Fruit fly (Drosophila melanogaster) whole organism, embryonic: ENCODE data around the gene NFAT.
A peak's percentile ranks its signal among the peaks of the same experiment; 100 is the strongest.

Source experiments
- ATbp ChIP-seq: fragments of 200-800 bp; sonication (Bioruptor generic); optimal IDR thresholded peaks from 2 replicates; lab custom pipeline; 2017; ENCODE audit warnings: missing biosample characterization, mild to moderate bottlenecking, missing genetic modification characterization, missing genetic modification reagents
- CG10147 ChIP-seq: fragments of 200-800 bp; sonication (Bioruptor generic); optimal IDR thresholded peaks from 2 replicates; lab custom pipeline; 2019; ENCODE audit warnings: missing biosample characterization, mild to moderate bottlenecking, missing genetic modification characterization, moderate library complexity
- CG10267 ChIP-seq: fragments of 200-800 bp; sonication (Bioruptor generic); optimal IDR thresholded peaks from 2 replicates; lab custom pipeline; 2018; ENCODE audit warnings: missing biosample characterization, mild to moderate bottlenecking, missing genetic modification characterization, moderate library complexity
- CG10431 ChIP-seq: fragments of 200-800 bp; sonication (Bioruptor generic); optimal IDR thresholded peaks from 3 replicates; lab custom pipeline; 2018; ENCODE audit warnings: missing biosample characterization, mild to moderate bottlenecking, missing genetic modification characterization
- CG10654 ChIP-seq: fragments of 200-800 bp; sonication (Bioruptor generic); optimal IDR thresholded peaks from 2 replicates; lab custom pipeline; 2016; ENCODE audit warnings: missing biosample characterization, missing genetic modification characterization
- CG10959 ChIP-seq: fragments of 200-800 bp; sonication (Bioruptor generic); IDR thresholded peaks from 2 replicates; pipeline ENCODE4 v1.3.6; 2022; ENCODE audit warnings: missing biosample characterization, missing genetic modification characterization
- CG11093 ChIP-seq: fragments of 200-800 bp; sonication (Bioruptor generic); IDR thresholded peaks from 3 replicates; pipeline ENCODE4 v1.3.6; 2022; ENCODE audit warnings: missing biosample characterization, missing genetic modification characterization
- CG11696 ChIP-seq: fragments of 200-800 bp; sonication (Bioruptor generic); IDR thresholded peaks from 2 replicates; pipeline ENCODE4 v1.3.6; 2022; ENCODE audit warnings: missing biosample characterization, missing genetic modification characterization
- CG12219 ChIP-seq: fragments of 200-800 bp; sonication (Bioruptor generic); optimal IDR thresholded peaks from 3 replicates; lab custom pipeline; 2018; ENCODE audit warnings: missing biosample characterization, mild to moderate bottlenecking, missing genetic modification characterization
- CG14965 ChIP-seq: fragments of 200-800 bp; sonication (Bioruptor generic); optimal IDR thresholded peaks from 2 replicates; lab custom pipeline; 2016; ENCODE audit warnings: missing biosample characterization, missing genetic modification characterization, borderline replicate concordance
- CG17385 ChIP-seq: fragments of 200-800 bp; sonication (Bioruptor generic); optimal IDR thresholded peaks from 3 replicates; lab custom pipeline; 2018; ENCODE audit warnings: missing biosample characterization, mild to moderate bottlenecking, missing genetic modification characterization
- CG2202 ChIP-seq: fragments of 200-800 bp; sonication (Bioruptor generic); optimal IDR thresholded peaks from 2 replicates; lab custom pipeline; 2018; ENCODE audit warnings: missing biosample characterization, mild to moderate bottlenecking, missing genetic modification characterization
- CG31441 ChIP-seq: fragments of 200-800 bp; sonication (Bioruptor generic); IDR thresholded peaks from 2 replicates; pipeline ENCODE4 v1.3.6; 2022; ENCODE audit warnings: missing biosample characterization, missing genetic modification characterization
- CG32532 ChIP-seq: fragments of 200-800 bp; sonication (Bioruptor generic); IDR thresholded peaks from 2 replicates; pipeline ENCODE4 v1.3.6; 2022; ENCODE audit warnings: missing biosample characterization, missing genetic modification characterization
- CG3726 ChIP-seq: fragments of 200-800 bp; sonication (Bioruptor generic); IDR thresholded peaks from 3 replicates; pipeline ENCODE4, ENCODE4 v1.3.6; 2022; ENCODE audit warnings: missing biosample characterization, missing genetic modification characterization
- CG42726 ChIP-seq: fragments of 200-800 bp; sonication (Bioruptor generic); IDR thresholded peaks from 2 replicates; pipeline ENCODE4 v1.3.6; 2022; ENCODE audit warnings: missing biosample characterization, missing genetic modification characterization; ENCODE audit not compliant: partially characterized antibody
- CG4820 ChIP-seq: fragments of 200-800 bp; sonication (Bioruptor generic); optimal IDR thresholded peaks from 3 replicates; lab custom pipeline; 2016; ENCODE audit warnings: missing biosample characterization, missing genetic modification characterization
- CG6272 ChIP-seq: fragments of 200-800 bp; sonication (Bioruptor generic); IDR thresholded peaks from 2 replicates; pipeline ENCODE4 v1.3.6; 2022; ENCODE audit warnings: missing biosample characterization, missing genetic modification characterization
- CG7839 ChIP-seq: fragments of 200-800 bp; sonication (Bioruptor generic); optimal IDR thresholded peaks from 3 replicates; lab custom pipeline; 2018; ENCODE audit warnings: missing biosample characterization, mild to moderate bottlenecking, missing genetic modification characterization, moderate library complexity
- CG9727 ChIP-seq: fragments of 200-800 bp; sonication (Bioruptor generic); optimal IDR thresholded peaks from 3 replicates; lab custom pipeline; 2017; ENCODE audit warnings: missing biosample characterization, mild to moderate bottlenecking, missing genetic modification characterization
- CTCF ChIP-seq: fragments of 200-800 bp; sonication (Bioruptor generic); optimal IDR thresholded peaks from 2 replicates; lab custom pipeline; 2017; ENCODE audit warnings: missing biosample characterization, mild to moderate bottlenecking, missing genetic modification characterization, moderate library complexity
- CkIIα-i1 ChIP-seq: fragments of 200-800 bp; sonication (Bioruptor generic); IDR thresholded peaks from 2 replicates; pipeline ENCODE4 v1.3.6; 2022; ENCODE audit warnings: missing biosample characterization, missing genetic modification characterization
- Eip74EF ChIP-seq, 2 experiments: fragments of 200-800 bp in 1 of 2; fragments of >200 bp in 1 of 2; sonication (Bioruptor generic) in 1 of 2; optimal IDR thresholded peaks; 2 replicates each; lab custom pipeline; 2017 to 2019; ENCODE audit warnings: missing biosample characterization in 2 of 2, missing genetic modification characterization in 2 of 2, mild to moderate bottlenecking in 1 of 2, moderate library complexity in 1 of 2
- HLHmδ ChIP-seq: fragments of 200-800 bp; sonication (Bioruptor generic); optimal IDR thresholded peaks from 2 replicates; lab custom pipeline; 2018; ENCODE audit warnings: missing biosample characterization, mild to moderate bottlenecking, missing genetic modification characterization, moderate library complexity
- Hand ChIP-seq: fragments of 200-800 bp; sonication (Bioruptor generic); optimal IDR thresholded peaks from 2 replicates; lab custom pipeline; 2017; ENCODE audit warnings: mild to moderate bottlenecking, missing biosample characterization, missing genetic modification reagents, missing genetic modification characterization
- HmgD ChIP-seq: fragments of 200-800 bp; sonication (Bioruptor generic); optimal IDR thresholded peaks from 3 replicates; lab custom pipeline; 2016; ENCODE audit warnings: missing biosample characterization, missing genetic modification characterization
- Hmx ChIP-seq: fragments of 200-800 bp; sonication (Bioruptor generic); optimal IDR thresholded peaks from 2 replicates; lab custom pipeline; 2016; ENCODE audit warnings: missing biosample characterization, missing genetic modification characterization
- Rfx ChIP-seq: fragments of 200-800 bp; sonication (Bioruptor generic); IDR thresholded peaks from 2 replicates; pipeline ENCODE4 v1.3.6; 2022; ENCODE audit warnings: missing biosample characterization, missing genetic modification characterization
- Side ChIP-seq: fragments of 200-800 bp; sonication (Bioruptor generic); optimal IDR thresholded peaks from 2 replicates; lab custom pipeline; 2016; ENCODE audit warnings: missing biosample characterization, missing genetic modification characterization
- al ChIP-seq: fragments of 200-800 bp; sonication (Bioruptor generic); IDR thresholded peaks from 2 replicates; pipeline ENCODE4 v1.3.6; 2022; ENCODE audit warnings: missing biosample characterization, missing genetic modification characterization
- bigmax ChIP-seq: fragments of 200-800 bp; sonication (Bioruptor generic); optimal IDR thresholded peaks from 2 replicates; lab custom pipeline; 2018; ENCODE audit warnings: missing biosample characterization, mild to moderate bottlenecking, missing genetic modification characterization
- da ChIP-seq: fragments of 200-800 bp; sonication (Bioruptor generic); optimal IDR thresholded peaks from 2 replicates; lab custom pipeline; 2016; ENCODE audit warnings: missing biosample characterization, missing genetic modification characterization
- danr ChIP-seq: fragments of 200-800 bp; sonication (Bioruptor generic); IDR thresholded peaks from 2 replicates; pipeline ENCODE4 v1.3.6; 2022; ENCODE audit warnings: missing biosample characterization, missing genetic modification characterization
- dmrt11E ChIP-seq: fragments of 200-800 bp; sonication (Bioruptor generic); optimal IDR thresholded peaks from 3 replicates; lab custom pipeline; 2018; ENCODE audit warnings: missing biosample characterization, mild to moderate bottlenecking, missing genetic modification characterization, moderate library complexity
- en ChIP-seq: fragments of 200-800 bp; sonication (Bioruptor generic); optimal IDR thresholded peaks from 2 replicates; lab custom pipeline; 2016; ENCODE audit warnings: missing biosample characterization, missing genetic modification characterization
- gt ChIP-seq: fragments of 200-800 bp; sonication (Bioruptor generic); IDR thresholded peaks from 2 replicates; pipeline ENCODE4 v1.3.6; 2022; ENCODE audit warnings: missing biosample characterization, missing genetic modification characterization
- hb ChIP-seq: fragments of 200-800 bp; sonication (Bioruptor generic); IDR thresholded peaks from 3 replicates; pipeline ENCODE4 v1.3.6; 2022; ENCODE audit warnings: missing biosample characterization, missing genetic modification characterization; ENCODE audit not compliant: partially characterized antibody
- hkb ChIP-seq, 2 experiments: fragments of 200-800 bp in 1 of 2; fragments of >200 bp in 1 of 2; sonication (Bioruptor generic) in 1 of 2; IDR thresholded peaks in 1 of 2; optimal IDR thresholded peaks in 1 of 2; 2 replicates each; pipeline versions ENCODE4 v1.3.6 to Lab custom; 2017 to 2022; ENCODE audit warnings: missing biosample characterization in 1 of 2, missing genetic modification characterization in 1 of 2
- jumu ChIP-seq: fragments of 200-800 bp; sonication (Bioruptor generic); optimal IDR thresholded peaks from 3 replicates; lab custom pipeline; 2016; ENCODE audit warnings: missing biosample characterization, missing genetic modification characterization
- lbe ChIP-seq: fragments of 200-800 bp; sonication (Bioruptor generic); optimal IDR thresholded peaks from 2 replicates; lab custom pipeline; 2016; ENCODE audit warnings: missing biosample characterization, mild to moderate bottlenecking, missing genetic modification characterization
- lilli ChIP-seq: fragments of 200-800 bp; sonication (Bioruptor generic); optimal IDR thresholded peaks from 3 replicates; lab custom pipeline; 2016; ENCODE audit warnings: missing biosample characterization, missing genetic modification characterization
- pfk ChIP-seq: fragments of 200-800 bp; sonication (Bioruptor generic); optimal IDR thresholded peaks from 2 replicates; lab custom pipeline; 2018; ENCODE audit warnings: missing biosample characterization, mild to moderate bottlenecking, missing genetic modification characterization, moderate library complexity
- pho ChIP-seq: fragments of 200-800 bp; sonication (Bioruptor generic); optimal IDR thresholded peaks from 2 replicates; lab custom pipeline; 2016; ENCODE audit warnings: missing biosample characterization, missing genetic modification characterization
- prd ChIP-seq, 3 experiments: fragments of >200 bp in 2 of 3; fragments of 200-800 bp in 1 of 3; sonication (Bioruptor generic) in 1 of 3; optimal IDR thresholded peaks in 2 of 3; IDR thresholded peaks in 1 of 3; 2 replicates in 2 of 3; 3 replicates in 1 of 3; pipeline versions ENCODE4 v1.3.6 to Lab custom; 2017 to 2022; ENCODE audit warnings: missing biosample characterization in 1 of 3, missing genetic modification characterization in 1 of 3
- sug ChIP-seq: fragments of 200-800 bp; optimal IDR thresholded peaks from 2 replicates; lab custom pipeline; 2019; ENCODE audit warnings: missing biosample characterization, mild to moderate bottlenecking, missing genetic modification characterization, moderate library complexity
- toy ChIP-seq: fragments of 200-800 bp; sonication (Bioruptor generic); IDR thresholded peaks from 2 replicates; pipeline ENCODE4 v1.3.6; 2022; ENCODE audit warnings: missing biosample characterization, missing genetic modification characterization
- twi ChIP-seq: fragments of 200-800 bp; optimal IDR thresholded peaks from 2 replicates; lab custom pipeline; 2019; ENCODE audit warnings: missing biosample characterization, mild to moderate bottlenecking, missing genetic modification characterization, moderate library complexity
- vnd ChIP-seq: fragments of 200-800 bp; sonication (Bioruptor generic); IDR thresholded peaks from 3 replicates; pipeline ENCODE4 v1.3.6; 2022; ENCODE audit warnings: missing biosample characterization, missing genetic modification characterization; ENCODE audit not compliant: partially characterized antibody
- wek ChIP-seq: fragments of 200-800 bp; sonication (Bioruptor generic); optimal IDR thresholded peaks from 3 replicates; lab custom pipeline; 2018; ENCODE audit warnings: missing biosample characterization, mild to moderate bottlenecking, missing genetic modification characterization, moderate library complexity

The NFAT gene

DNA sequence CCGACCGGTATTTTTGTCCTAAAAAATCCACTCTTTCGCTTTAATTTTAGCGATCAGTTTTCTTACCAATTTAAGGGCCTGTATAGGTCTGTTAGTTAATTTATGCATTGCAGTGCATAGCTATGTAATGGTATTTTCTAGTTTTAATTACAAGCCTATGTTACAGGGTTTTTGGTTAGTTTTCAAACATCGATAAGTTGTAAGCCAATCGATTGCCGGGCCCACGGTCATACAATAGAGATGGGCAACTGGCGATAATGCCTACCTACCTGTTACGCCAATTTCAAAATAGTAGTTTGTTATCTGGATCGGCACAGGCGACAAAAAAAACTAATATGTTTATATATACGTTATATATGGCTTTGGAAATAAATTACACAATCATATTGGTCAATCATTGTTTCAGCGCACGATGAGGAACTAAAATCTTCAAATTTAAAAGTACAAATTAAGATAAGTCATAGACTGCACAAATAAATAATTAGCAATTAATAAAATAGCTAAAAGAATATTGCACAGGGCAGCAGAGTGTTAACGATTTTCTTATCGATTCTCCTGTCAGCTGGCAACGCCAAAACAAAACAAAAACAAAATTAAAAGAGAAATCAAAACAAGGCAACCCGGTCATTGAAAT is 8.0 kb upstream of the NFAT start, which contains the start of the genes tth and Tango2 (continued):
- TF ChIP-seq lilli (GFP tag; lab: Kevin White, UChicago) (peak; percentile 90), wek (no peak), twi (tag; lab: Kevin White, UChicago) (peak; percentile 50), CG6272 (GFP tag; lab: Robert Waterston, UW) (peak; percentile 62), CG3726 (0 out of 3 replicates have a peak, but pooled peaks have one; percentile 32), al (peak; percentile 70), CG4820 (GFP tag; lab: Kevin White, UChicago) (peak; percentile 3), CG10654 (GFP tag; lab: Kevin White, UChicago) (peak; percentile 63), HmgD (no peak), CG11696 (no peak), CG2202 (tag; lab: Kevin White, UChicago) (peak; percentile 32), hkb (optimal IDR thresholded peaks at IDR 0.05; lab: Kevin White, UChicago) (peak; percentile 62), hkb (GFP tag; IDR thresholded peaks at IDR 0.05; lab: Robert Waterston, UW) (peak; percentile 67), CG10431 (no peak), toy (GFP tag; lab: Robert Waterston, UW) (no peak), CkIIα-i1 (no peak), CG7839 (tag; lab: Kevin White, UChicago) (peak; percentile 80), CG10147 (GFP tag; lab: Kevin White, UChicago) (peak; percentile 64), en (GFP tag; lab: Kevin White, UChicago) (peak; percentile 6), dmrt11E (tag; lab: Kevin White, UChicago) (peak; percentile 57), hb (GFP tag; lab: Robert Waterston, UW) (peak; percentile 56; the same call in 1 of the 3 replicates), ATbp (peak; percentile 27), CG14965 (GFP tag; lab: Kevin White, UChicago) (no peak), CG9727 (peak; percentile 63), CG31441 (GFP tag; lab: Robert Waterston, UW) (peak; percentile 66; the same call in 1 of the 2 replicates), CG11093 (GFP tag; lab: Robert Waterston, UW) (no peak), Hand (GFP tag; lab: Kevin White, UChicago) (no peak), pho (GFP tag; lab: Kevin White, UChicago) (peak; percentile 63), vnd (GFP tag; lab: Robert Waterston, UW) (peak; percentile 59; the same call in 1 of the 3 replicates), jumu (GFP tag; lab: Kevin White, UChicago) (peak; percentile 43), CTCF (GFP tag; lab: Kevin White, UChicago) (peak; percentile 4), CG32532 (GFP tag; lab: Robert Waterston, UW) (peak; percentile 81), gt (GFP tag; lab: Robert Waterston, UW) (no peak), lbe (peak; percentile 60), HLHmδ (GFP tag; lab: Kevin White, UChicago) (no peak), CG42726 (GFP tag; lab: Robert Waterston, UW) (no peak), CG10267 (tag; lab: Kevin White, UChicago) (peak; percentile 61), sug (tag; lab: Kevin White, UChicago) (peak; percentile 60), Side (GFP tag; lab: Kevin White, UChicago) (peak; percentile 54), Hmx (GFP tag; lab: Kevin White, UChicago) (peak; percentile 50), danr (GFP tag; lab: Robert Waterston, UW) (peak; percentile 42; the same call in 1 of the 2 replicates), CG17385 (GFP tag; lab: Kevin White, UChicago) (peak; percentile 45), pfk (GFP tag; lab: Kevin White, UChicago) (no peak), CG12219 (GFP tag; lab: Kevin White, UChicago) (peak; percentile 25), bigmax (GFP tag; lab: Kevin White, UChicago) (peak; percentile 63), Eip74EF (GFP tag; optimal IDR thresholded peaks at IDR 0.05; lab: Kevin White, UChicago) (no peak), prd (optimal IDR thresholded peaks at IDR 0.05; lab: Kevin White, UChicago) (no peak), prd (GFP tag; IDR thresholded peaks at IDR 0.05; lab: Robert Waterston, UW) (peak; percentile 71), da (GFP tag; lab: Kevin White, UChicago) (no peak), CG10959 (no peak), Rfx (GFP tag; lab: Robert Waterston, UW) (peak; percentile 81)
